Worm (Caenorhabditis elegans): ENCODE data around the gene Y43C5B.2.

- TF ChIP-seq tab-1 (GFP tag; IDR thresholded peaks at IDR 0.05) (no peak), med-1 (GFP tag; optimal IDR thresholded peaks at IDR 0.05; ENCODE audit: insufficient read depth) (no peak), flt-1 (GFP tag; IDR thresholded peaks at IDR 0.05) (no peak), cog-1 (tag; optimal IDR thresholded peaks at IDR 0.05) (no peak), klf-2 (GFP tag; conservative IDR thresholded peaks at IDR 0.05) (no peak), ref-1 (GFP tag; conservative IDR thresholded peaks at IDR 0.05) (no peak)
Measured at ce11 chrIV:10368326-10368725, 16.2 kb upstream of the Y43C5B.2 start, which contains the start of gene iars-1.
